Fruit fly (Drosophila melanogaster): ENCODE data around the gene PolE1.

Gene PolE1

DNA sequence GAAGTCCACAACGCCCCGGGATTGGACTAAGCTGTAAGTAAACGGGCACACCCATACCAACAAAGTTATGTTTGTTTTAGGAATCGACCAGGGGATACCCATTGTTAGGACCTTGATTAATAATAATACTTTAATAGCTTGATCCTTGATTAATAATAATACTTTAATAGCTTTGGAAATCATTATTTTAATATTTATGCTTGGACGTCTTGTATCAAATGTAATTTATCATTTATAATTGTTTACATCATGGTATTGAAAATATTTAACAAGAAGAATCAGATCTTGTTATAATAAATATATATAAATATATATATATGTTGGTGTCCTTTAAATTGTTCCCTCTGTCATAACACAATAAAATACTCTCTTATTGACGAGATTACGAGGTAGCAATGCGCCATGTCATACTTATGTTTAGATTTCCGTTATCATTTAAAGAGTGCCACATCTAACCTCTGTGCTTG lies 9.0 kb downstream of the PolE1 start (continued):
- TF ChIP-seq Oaz (GFP tag; IDR thresholded peaks at IDR 0.05) (peak; percentile 58), D19B (GFP tag; optimal IDR thresholded peaks at IDR 0.05) (peak; percentile 97), jing (GFP tag; optimal IDR thresholded peaks at IDR 0.05) (peak; percentile 33), H2.0 (GFP tag; IDR thresholded peaks at IDR 0.05) (peak; percentile 73), CG9817 (tag; optimal IDR thresholded peaks at IDR 0.05) (peak; percentile 84), CG15073 (GFP tag; optimal IDR thresholded peaks at IDR 0.05) (peak; percentile 13), sc (optimal IDR thresholded peaks at IDR 0.05) (no peak), sc (GFP tag; optimal IDR thresholded peaks at IDR 0.05) (peak; percentile 75), CG15601 (tag; optimal IDR thresholded peaks at IDR 0.05) (peak; percentile 89), CG10147 (GFP tag; optimal IDR thresholded peaks at IDR 0.05) (peak; percentile 85), sd (tag; optimal IDR thresholded peaks at IDR 0.05) (peak; percentile 83), CG3726 (GFP tag; IDR thresholded peaks at IDR 0.05) (peak; percentile 78), CG16815 (GFP tag; optimal IDR thresholded peaks at IDR 0.05) (peak; percentile 75), CG10979 (tag; optimal IDR thresholded peaks at IDR 0.05) (peak; percentile 75), CG11695 (GFP tag; IDR thresholded peaks at IDR 0.05) (peak; percentile 88), CG9215 (GFP tag; IDR thresholded peaks at IDR 0.05) (peak; percentile 58), Lhr (GFP tag; optimal IDR thresholded peaks at IDR 0.05) (peak; percentile 13), Rfx (GFP tag; IDR thresholded peaks at IDR 0.05) (peak; percentile 75), Nf-YA (GFP tag; IDR thresholded peaks at IDR 0.05) (peak; percentile 68), CG1603 (tag; optimal IDR thresholded peaks at IDR 0.05) (peak; percentile 58)

- no peak for TF ChIP-seq hb (GFP tag; IDR thresholded peaks at IDR 0.05; ENCODE audit: partially characterized antibody)
- TF ChIP-seq CG16815 (GFP tag; optimal IDR thresholded peaks at IDR 0.05): no peak
- no peak for TF ChIP-seq sna (GFP tag; IDR thresholded peaks at IDR 0.05; ENCODE audit: partially characterized antibody)
- TF ChIP-seq gem (tag; optimal IDR thresholded peaks at IDR 0.05): peak; percentile 36
- TF ChIP-seq org-1 (GFP tag; optimal IDR thresholded peaks at IDR 0.05): no peak
- no peak for TF ChIP-seq ems (GFP tag; optimal IDR thresholded peaks at IDR 0.05)
- no peak for TF ChIP-seq CG4854 (GFP tag; optimal IDR thresholded peaks at IDR 0.05)
- no peak for TF ChIP-seq Hsf (GFP tag; optimal IDR thresholded peaks at IDR 0.05)
- TF ChIP-seq sqz (GFP tag; optimal IDR thresholded peaks at IDR 0.05): no peak
- TF ChIP-seq CG10366 (GFP tag; IDR thresholded peaks at IDR 0.05): no peak
- no peak for TF ChIP-seq Taf1 (GFP tag; IDR thresholded peaks at IDR 0.05)
- peak; percentile 64 for TF ChIP-seq CG3281 (GFP tag; optimal IDR thresholded peaks at IDR 0.05)
- TF ChIP-seq gfzf (GFP tag; optimal IDR thresholded peaks at IDR 0.05): peak; percentile 71
- no peak for TF ChIP-seq ken (GFP tag; IDR thresholded peaks at IDR 0.05)
- no peak for TF ChIP-seq unc-4 (GFP tag; IDR thresholded peaks at IDR 0.05; ENCODE audit: partially characterized antibody)
- TF ChIP-seq CG10543 (GFP tag; optimal IDR thresholded peaks at IDR 0.05): no peak
- no peak for TF ChIP-seq CG10654 (GFP tag; optimal IDR thresholded peaks at IDR 0.05)
- no peak for TF ChIP-seq CG6683 (GFP tag; optimal IDR thresholded peaks at IDR 0.05)
- no peak for TF ChIP-seq CkIIα-i1 (GFP tag; IDR thresholded peaks at IDR 0.05)
- TF ChIP-seq D (optimal IDR thresholded peaks at IDR 0.05): peak; percentile 2
- TF ChIP-seq D (GFP tag; optimal IDR thresholded peaks at IDR 0.05): no peak
- TF ChIP-seq cwo (GFP tag; optimal IDR thresholded peaks at IDR 0.05): no peak
- no peak for TF ChIP-seq so (GFP tag; IDR thresholded peaks at IDR 0.05)
- TF ChIP-seq CG9727 (GFP tag; optimal IDR thresholded peaks at IDR 0.05): peak; percentile 32
- TF ChIP-seq Ets97D (GFP tag; optimal IDR thresholded peaks at IDR 0.05): peak; percentile 78
- no peak for TF ChIP-seq nau (GFP tag; optimal IDR thresholded peaks at IDR 0.05)
- TF ChIP-seq CG30403 (GFP tag; optimal IDR thresholded peaks at IDR 0.05): no peak
- no peak for TF ChIP-seq Optix (GFP tag; IDR thresholded peaks at IDR 0.05)
- TF ChIP-seq CG1832 (GFP tag; optimal IDR thresholded peaks at IDR 0.05): no peak
- TF ChIP-seq CG1529 (GFP tag; optimal IDR thresholded peaks at IDR 0.05): peak; percentile 13
- TF ChIP-seq mirr (GFP tag; optimal IDR thresholded peaks at IDR 0.05): peak; percentile 37
- no peak for TF ChIP-seq Atf-2 (GFP tag; optimal IDR thresholded peaks at IDR 0.05)
Measured at dm6 chr3R:23358565-23359138, 10.7 kb downstream of the PolE1 start, which contains the start of gene RpS3. RpS3 (plus strand) TSS chr3R:23358812.
